Worm (Caenorhabditis elegans): ENCODE results near the gene T04H1.5.

The T04H1.5 gene

ce11 chrV:12234293-12235004 is 16.7 kb upstream of the T04H1.5 start, which contains the start of gene myo-3:
myo-3 (minus strand) TSS chrV:12234343.
- TF ChIP-seq cebp-1 (GFP tag; IDR thresholded peaks at IDR 0.05) = no peak
- no peak for TF ChIP-seq cebp-1 (tag; optimal IDR thresholded peaks at IDR 0.05)
- no peak for TF ChIP-seq rcor-1 (GFP tag; IDR thresholded peaks at IDR 0.05)
- no peak for TF ChIP-seq madf-6 (GFP tag; IDR thresholded peaks at IDR 0.05)
- no peak for TF ChIP-seq Y95B8A.8 (GFP tag; IDR thresholded peaks at IDR 0.05)
- no peak for TF ChIP-seq Y53G8AR.9 (GFP tag; conservative IDR thresholded peaks at IDR 0.05)
- no peak for TF ChIP-seq tlf-1 (GFP tag; optimal IDR thresholded peaks at IDR 0.05)
- TF ChIP-seq aptf-2 (GFP tag; conservative IDR thresholded peaks at IDR 0.05) = no peak
- TF ChIP-seq snpc-1.1 (tag; optimal IDR thresholded peaks at IDR 0.05; ENCODE audit: insufficient read depth) = no peak
- TF ChIP-seq B0035.1 (tag; optimal IDR thresholded peaks at IDR 0.05) = no peak
- TF ChIP-seq unc-130 (GFP tag; optimal IDR thresholded peaks at IDR 0.05) = no peak
- no peak for TF ChIP-seq cebp-2 (GFP tag; IDR thresholded peaks at IDR 0.05)
- no peak for TF ChIP-seq Y56A3A.18 (GFP tag; IDR thresholded peaks at IDR 0.05)
- TF ChIP-seq ztf-25 (GFP tag; IDR thresholded peaks at IDR 0.05) = no peak
- TF ChIP-seq ztf-18 (tag; optimal IDR thresholded peaks at IDR 0.05) = no peak
- no peak for TF ChIP-seq tbx-9 (tag; optimal IDR thresholded peaks at IDR 0.05; ENCODE audit: borderline replicate concordance)
- TF ChIP-seq F57C9.4 (tag; optimal IDR thresholded peaks at IDR 0.05) = no peak
- TF ChIP-seq sdz-38 (tag; optimal IDR thresholded peaks at IDR 0.05) = no peak
- TF ChIP-seq nhr-80 (tag; optimal IDR thresholded peaks at IDR 0.05) = no peak
- TF ChIP-seq ceh-100 (GFP tag; IDR thresholded peaks at IDR 0.05) = no peak

DNA sequence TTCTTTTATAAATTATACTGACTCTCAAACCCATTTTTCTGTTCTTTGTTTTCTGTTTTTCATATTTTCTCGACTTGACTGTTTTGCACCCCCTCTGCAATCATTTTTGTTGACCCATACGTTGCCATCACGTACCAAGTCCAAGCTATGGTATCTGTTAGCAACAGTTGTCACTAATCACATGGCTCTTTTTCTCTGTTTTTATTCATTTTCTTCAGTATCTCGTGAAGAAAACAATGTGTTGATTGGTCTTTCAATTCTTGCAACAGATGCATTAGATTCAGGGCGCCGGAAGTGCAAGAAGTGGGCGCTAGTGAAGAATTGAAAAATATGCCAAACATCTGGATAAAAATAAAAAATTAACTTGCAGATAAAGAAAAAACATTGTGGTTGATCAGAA is 15.6 kb upstream of the T04H1.5 start:
- no peak for TF ChIP-seq die-1 (tag; optimal IDR thresholded peaks at IDR 0.05)
- no peak for TF ChIP-seq ceh-79 (tag; optimal IDR thresholded peaks at IDR 0.05)
- no peak for TF ChIP-seq Y53G8AR.9 (GFP tag; conservative IDR thresholded peaks at IDR 0.05)
- no peak for TF ChIP-seq T26A5.8 (tag; optimal IDR thresholded peaks at IDR 0.05)
- no peak for TF ChIP-seq pha-4 (tag; optimal IDR thresholded peaks at IDR 0.05)
- no peak for TF ChIP-seq dpl-1 (GFP tag; optimal IDR thresholded peaks at IDR 0.05)
- TF ChIP-seq fkh-3 (tag; optimal IDR thresholded peaks at IDR 0.05) = no peak
- no peak for TF ChIP-seq gei-17 (GFP tag; optimal IDR thresholded peaks at IDR 0.05)
- TF ChIP-seq unc-62 (GFP tag; optimal IDR thresholded peaks at IDR 0.05) = no peak

DNA sequence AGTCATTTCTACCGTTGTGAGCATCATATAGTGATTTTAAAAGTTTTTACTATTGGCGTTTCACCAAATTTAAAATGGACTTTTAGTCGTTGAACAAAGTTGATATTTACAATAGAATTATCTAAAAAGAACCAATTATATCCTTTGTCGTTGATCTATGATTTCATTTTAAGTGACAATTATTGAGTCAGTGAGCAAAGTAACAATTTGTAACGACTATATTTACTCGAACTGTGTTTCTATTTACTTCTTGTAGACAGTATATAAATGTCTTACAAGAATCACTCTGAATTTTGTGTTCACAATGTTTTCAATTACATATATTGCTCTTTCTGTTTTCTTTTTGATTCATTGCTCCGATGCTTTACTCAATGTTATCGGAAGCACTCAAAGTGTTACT is 10.0 kb upstream of the T04H1.5 start, which contains the start of gene ttr-22:
ttr-22 (plus strand) TSS at position 301 of the 400 bp plus-strand sequence.
- TF ChIP-seq atf-7 (tag; optimal IDR thresholded peaks at IDR 0.05) (no peak), hlh-26 (GFP tag; conservative IDR thresholded peaks at IDR 0.05) (no peak), Y53F4B.3 (GFP tag; IDR thresholded peaks at IDR 0.05) (no peak), egl-18 (GFP tag; IDR thresholded peaks at IDR 0.05) (no peak), lsy-27 (tag; optimal IDR thresholded peaks at IDR 0.05; ENCODE audit: borderline replicate concordance, insufficient read depth) (no peak), lsl-1 (GFP tag; optimal IDR thresholded peaks at IDR 0.05) (no peak), ceh-91 (GFP tag; IDR thresholded peaks at IDR 0.05) (no peak), efl-1 (GFP tag; optimal IDR thresholded peaks at IDR 0.05) (no peak), rcor-1 (GFP tag; IDR thresholded peaks at IDR 0.05) (no peak), Y67H2A.10 (GFP tag; conservative IDR thresholded peaks at IDR 0.05) (no peak), nfya-2 (GFP tag; IDR thresholded peaks at IDR 0.05) (no peak), ztf-28 (GFP tag; IDR thresholded peaks at IDR 0.05) (no peak), lin-54 (GFP tag; optimal IDR thresholded peaks at IDR 0.05) (no peak), rpc-1 (optimal IDR thresholded peaks at IDR 0.05) (no peak), rpc-1 (tag; optimal IDR thresholded peaks at IDR 0.05) (no peak)

Measured in whole organism, young adult.